Fruit fly (Drosophila melanogaster): ENCODE data around the gene CG15728.

- TF ChIP-seq Pif1A (GFP tag; optimal IDR thresholded peaks at IDR 0.05) = no peak
- peak; percentile 11 for TF ChIP-seq Snoo (tag; optimal IDR thresholded peaks at IDR 0.05)
- peak; percentile 29 for TF ChIP-seq CG15710 (tag; optimal IDR thresholded peaks at IDR 0.05)
- no peak for TF ChIP-seq rn (GFP tag; IDR thresholded peaks at IDR 0.05)
- TF ChIP-seq CG32121 (GFP tag; IDR thresholded peaks at IDR 0.05) = no peak
- TF ChIP-seq Ets98B (GFP tag; IDR thresholded peaks at IDR 0.05) = no peak
- no peak for TF ChIP-seq CG10348 (GFP tag; IDR thresholded peaks at IDR 0.05)
- TF ChIP-seq CG14655 (GFP tag; optimal IDR thresholded peaks at IDR 0.05) = no peak
- no peak for TF ChIP-seq D1 (tag; optimal IDR thresholded peaks at IDR 0.05)
Observed at dm6 chrX:12595610-12596336, 28.3 kb upstream of the CG15728 start, which contains the start of the genes CG1824 and Sec16.

Measured in whole organism, pupa.